Fruit fly (Drosophila melanogaster) whole organism, larva: Measurements from ENCODE around the gene Trf2.

Experiments used
- noc ChIP-seq: fragments of 200-800 bp; sonication (Bioruptor generic); optimal IDR thresholded peaks from 3 replicates; lab custom pipeline; 2019; ENCODE audit warnings: missing biosample characterization, mild to moderate bottlenecking, missing genetic modification characterization, moderate library complexity

Gene Trf2

DNA sequence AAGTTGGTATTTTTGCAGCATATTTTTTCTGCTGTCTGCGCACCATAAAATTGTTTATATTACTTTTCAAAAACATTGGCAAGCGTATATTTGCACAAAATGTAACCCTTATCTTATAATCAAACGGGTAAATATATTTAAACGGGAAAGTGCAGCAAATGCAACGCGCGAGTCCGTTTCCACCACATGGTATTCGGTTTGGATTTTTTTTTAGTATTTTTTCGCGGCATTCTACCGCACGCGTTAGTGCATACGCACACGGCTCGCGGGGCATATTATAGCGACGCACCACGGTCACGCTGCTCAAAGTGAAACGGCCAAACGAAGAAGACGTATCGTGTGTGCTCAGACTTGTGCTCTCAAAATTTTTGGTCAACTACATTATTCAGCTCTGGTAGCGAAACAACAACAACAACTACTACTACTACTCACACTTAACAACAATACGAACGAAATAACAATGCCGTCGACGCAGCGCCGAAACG, at the start of gene Trf2:
Gene Trf2, plus strand, starts transcription at position 302 of the 485 bp plus-strand sequence.
- TF ChIP-seq noc (tag; lab: Kevin White, UChicago): no peak

DNA sequence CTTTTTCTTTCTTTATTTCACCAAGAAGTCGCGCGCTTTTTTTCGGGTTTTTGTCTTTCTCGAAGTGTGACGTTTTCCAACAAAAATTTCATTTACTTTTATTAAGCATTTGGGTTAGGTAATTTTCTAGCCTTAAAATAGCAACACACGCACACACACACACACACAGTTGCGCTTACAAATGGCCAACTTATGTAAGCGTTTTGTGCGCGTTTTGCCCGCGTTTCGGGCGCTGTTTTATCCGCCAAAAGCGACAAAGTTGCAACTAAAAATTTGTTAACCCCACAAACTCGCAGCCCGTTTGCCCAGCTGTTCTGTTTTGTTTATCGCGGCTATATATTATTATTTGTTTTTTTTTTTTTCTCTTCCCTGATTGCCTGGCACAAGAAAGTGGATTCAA, 42.7 kb upstream of the Trf2 start:
- TF ChIP-seq noc (tag; lab: Kevin White, UChicago): no peak

DNA sequence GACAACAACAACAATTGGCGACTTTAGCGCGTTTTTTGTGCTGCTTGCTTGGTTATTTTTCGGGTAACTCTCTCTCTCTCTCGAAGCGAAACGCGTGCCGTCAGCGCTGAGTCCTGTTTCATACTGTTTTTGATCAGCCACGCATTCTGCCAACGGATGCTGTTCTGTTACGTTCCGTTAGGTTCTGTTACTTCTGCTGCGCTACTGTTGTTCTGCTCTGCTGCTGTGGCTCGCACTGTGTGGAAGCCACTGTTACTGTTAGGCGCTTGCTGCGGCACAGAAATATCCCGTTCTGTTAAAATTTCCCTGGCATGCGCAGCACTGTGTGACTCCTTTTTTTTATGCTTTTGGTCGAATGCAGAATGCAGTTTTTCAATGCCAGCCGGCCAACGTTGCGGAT, 42.0 kb upstream of the Trf2 start, which contains the start of gene nAChRalpha3:
Gene nAChRalpha3, minus strand, starts transcription at position 101 of the 400 bp plus-strand sequence.
- TF ChIP-seq noc (tag; lab: Kevin White, UChicago): no peak

DNA sequence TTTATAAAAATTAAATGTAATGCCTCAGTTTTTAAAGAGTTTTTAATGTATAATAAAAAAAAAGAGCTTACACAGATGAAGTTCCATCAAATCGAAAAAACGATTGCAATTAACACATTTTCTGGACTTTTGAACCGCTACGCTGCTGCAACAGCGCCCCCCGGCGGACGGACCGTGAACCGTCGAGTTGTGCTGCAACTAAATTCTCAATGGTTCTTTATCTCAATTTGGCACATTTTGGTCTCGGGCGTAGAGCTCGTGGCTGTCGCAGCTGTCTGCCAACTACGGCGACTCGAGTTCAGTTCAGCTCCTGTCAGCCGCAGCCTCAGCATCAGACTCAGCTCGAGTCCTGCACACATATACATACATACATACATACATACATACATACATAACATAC, 37.3 kb upstream of the Trf2 start:
- TF ChIP-seq noc (tag; lab: Kevin White, UChicago): no peak

DNA sequence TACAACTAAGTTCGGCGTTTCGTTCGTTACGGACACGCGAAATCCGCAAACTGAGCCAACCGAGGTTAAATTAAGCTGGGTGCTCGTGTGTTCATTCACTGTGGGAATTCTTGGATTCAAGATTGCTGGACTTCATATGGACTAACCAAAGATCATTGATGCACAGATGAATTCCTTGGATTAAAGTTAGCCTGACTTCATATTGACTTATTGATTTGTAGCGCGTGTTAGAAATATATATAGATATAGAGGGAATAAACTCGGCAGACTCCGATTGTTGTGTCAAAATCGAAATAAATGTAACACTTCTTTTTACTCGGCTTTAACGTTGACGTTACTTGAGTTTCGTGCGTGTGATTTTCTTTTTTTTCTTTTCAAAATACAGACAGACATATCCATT, 23.6 kb upstream of the Trf2 start, which contains the start of gene CG1387:
Gene CG1387, plus strand, starts transcription at position 301 of the 400 bp plus-strand sequence.
- no peak for TF ChIP-seq noc (tag; lab: Kevin White, UChicago)

DNA sequence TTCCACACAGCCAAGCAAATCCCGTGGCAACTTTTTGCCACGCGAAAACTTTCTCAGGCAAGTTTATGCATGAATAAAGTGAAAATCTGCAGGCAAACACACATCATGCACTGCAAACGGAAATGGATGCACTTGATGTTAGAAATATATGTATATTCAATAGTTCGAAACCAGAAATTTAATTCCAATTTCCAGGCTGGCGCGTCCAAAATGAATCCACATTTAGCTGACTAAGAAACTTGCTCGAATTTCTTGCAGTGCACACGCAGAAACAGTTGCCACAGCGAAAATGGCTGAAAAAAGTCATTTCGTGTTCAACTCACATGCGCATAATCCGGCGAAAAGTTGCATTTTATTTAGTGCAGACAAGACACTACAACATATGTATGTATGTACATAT, 12.5 kb upstream of the Trf2 start:
- no peak for TF ChIP-seq noc (tag; lab: Kevin White, UChicago)

DNA sequence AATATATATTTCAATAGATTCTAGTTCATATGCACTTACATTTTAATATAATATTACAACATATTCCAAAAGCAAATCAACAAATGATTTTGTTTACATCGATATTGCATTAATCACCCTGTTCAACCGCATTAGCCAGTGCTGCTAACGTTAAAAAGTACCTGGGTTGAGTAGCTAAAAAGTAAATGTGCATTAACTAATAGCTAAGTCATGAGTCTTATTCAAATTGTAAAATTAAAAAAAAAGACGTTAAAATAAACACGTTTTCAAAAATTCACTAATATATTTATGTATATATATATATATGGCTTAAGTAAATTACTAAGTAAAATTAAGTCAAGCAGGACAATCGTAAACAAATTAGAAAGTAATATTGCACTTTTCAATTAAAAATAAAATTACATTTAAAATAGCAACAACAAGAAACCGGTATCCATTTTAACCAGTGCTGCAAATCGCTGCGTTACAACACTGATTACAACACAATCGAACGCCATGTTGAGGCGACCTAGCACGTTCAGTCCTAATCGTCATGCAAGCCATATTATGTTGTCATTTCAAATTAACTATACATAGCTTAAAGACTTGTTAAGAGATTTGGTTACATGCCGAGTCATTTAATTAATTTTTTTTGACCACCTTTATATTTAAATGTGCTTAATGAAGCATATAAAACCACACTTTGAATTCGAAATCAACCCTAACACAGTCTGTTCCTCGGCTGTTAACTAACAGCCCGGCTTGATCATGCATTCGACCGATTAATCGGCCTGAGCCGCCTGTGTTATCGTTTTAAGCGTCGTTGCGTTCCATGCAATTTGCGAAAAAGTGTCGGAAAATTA, 10.7 kb upstream of the Trf2 start, which contains the start of gene CG10555:
Gene CG10555, plus strand, starts transcription at position 764 of the 842 bp plus-strand sequence.
- peak; percentile 68 for TF ChIP-seq noc (tag; lab: Kevin White, UChicago)

DNA sequence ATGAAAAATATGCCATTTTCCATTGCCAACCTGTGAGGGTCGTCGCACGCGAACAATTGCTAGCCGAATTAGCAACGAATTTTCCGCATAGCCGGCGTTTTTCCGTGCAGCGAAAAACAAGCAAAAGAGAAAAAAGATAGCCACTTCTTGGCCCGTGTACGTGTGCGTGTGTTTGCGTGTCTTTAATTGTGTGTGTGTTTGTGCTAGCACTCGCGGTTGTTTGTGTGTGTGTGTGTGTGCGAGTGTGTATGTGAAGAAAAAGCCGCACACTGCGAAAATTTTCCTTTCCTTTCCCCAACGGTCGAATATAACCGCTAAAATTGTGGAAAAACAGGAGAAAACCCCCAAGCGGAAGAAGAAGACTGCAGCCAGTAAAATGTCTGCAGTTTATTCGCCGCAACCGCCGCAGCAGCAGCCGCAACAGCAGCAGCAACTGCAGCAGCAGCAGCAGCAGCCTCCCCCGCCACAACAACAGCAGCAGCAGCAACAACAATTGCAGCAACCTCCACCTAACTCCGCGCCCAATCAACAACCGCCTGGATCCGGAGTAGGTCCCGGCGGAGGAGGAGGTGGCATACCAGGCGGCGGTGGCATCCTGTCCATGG, 10.0 kb upstream of the Trf2 start:
- TF ChIP-seq noc (tag; lab: Kevin White, UChicago): no peak

DNA sequence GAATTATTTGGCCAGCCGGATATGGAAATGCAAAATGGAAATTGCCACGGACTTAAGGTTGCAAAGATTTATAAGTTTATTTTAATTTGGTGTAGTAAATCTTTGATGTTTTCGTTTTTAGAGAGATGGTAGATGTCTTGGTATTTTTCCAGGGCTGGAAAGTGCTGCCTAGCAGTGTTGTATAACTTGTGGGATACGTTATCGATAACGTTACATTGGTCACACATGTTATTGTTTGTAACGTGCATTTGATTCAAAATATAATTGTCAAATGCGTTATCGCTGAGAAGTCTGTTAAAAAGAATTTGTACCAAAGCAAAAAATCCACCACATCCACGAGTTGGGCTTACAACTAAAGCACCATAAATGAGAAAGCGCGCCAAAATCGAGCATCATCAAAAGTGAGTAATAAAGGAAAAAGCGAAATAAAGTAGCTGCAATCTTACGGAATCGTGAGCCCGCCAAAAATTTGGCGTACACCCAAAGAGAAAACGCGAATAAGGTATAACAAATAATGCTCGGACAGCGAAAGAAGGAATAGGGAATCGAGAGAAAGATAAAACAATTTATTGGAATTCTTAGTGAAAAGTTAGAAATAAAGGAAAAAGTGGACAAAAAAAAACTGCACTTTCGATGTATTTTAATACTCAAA, 1.8 kb upstream of the Trf2 start, which contains the start of gene PIG-T:
Gene PIG-T, minus strand, starts transcription at position 140 of the 652 bp plus-strand sequence.
- no peak for TF ChIP-seq noc (tag; lab: Kevin White, UChicago)

DNA sequence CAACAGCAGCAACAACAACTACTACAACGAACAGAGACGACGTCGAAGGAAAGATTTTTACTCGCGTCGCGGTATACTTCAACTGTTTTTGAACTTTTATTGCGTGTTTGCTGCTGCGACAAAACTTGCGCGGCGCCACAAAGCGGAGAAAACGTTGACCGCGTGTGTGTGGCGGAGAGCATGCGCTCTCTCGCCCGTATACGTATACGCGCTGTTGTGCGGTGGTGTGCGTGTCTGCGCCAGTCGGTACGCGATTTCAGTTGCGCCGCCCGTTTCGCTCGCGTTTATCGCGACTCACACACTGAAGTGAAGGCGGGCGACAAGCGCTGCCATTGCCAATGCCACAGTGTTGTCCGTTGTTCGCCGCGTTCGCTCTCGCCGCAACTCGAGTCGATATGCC, 721 bp downstream of the Trf2 start:
- TF ChIP-seq noc (tag; lab: Kevin White, UChicago): peak; percentile 65

DNA sequence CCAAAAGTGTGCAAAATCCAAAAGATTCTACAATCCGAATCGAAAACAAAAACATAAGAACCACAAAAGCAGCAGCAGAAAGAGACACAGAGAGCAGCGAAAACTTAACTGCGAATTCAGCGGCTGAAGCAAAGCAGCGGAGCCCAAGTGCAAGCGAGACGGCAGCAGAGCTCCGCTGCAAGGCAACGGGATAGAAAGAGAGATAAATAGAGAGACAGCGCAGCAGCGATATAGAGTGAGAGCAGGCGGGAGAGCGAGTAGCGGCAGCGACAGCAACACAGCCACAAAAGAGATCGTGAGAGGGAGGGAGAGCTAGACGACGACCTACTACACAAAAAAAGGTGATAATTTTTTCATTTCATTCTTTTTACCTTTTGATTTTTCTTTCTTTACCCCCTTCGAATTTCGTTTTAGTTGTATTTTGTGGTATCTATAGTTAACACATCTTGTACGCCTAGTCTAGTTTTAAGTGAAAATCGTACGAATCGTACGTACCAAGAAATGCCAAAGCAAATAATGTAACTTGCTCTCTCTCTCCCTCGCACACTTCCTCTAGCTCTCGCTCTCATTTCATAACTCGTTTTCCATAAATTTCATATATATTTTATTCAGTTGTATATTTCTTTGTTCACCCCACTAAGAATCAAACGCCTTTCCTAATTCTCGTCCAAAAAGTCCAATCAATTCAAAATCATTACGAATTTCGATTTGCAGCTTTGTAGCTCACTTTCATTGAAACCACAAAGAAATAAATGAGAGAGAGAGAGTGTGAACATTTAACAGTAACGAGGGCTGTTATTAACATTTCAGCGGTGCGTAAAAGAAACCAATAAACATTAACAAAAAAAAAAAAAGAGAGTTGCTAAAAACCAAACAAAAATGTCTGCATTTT, 1.5 kb downstream of the Trf2 start:
- no peak for TF ChIP-seq noc (tag; lab: Kevin White, UChicago)

DNA sequence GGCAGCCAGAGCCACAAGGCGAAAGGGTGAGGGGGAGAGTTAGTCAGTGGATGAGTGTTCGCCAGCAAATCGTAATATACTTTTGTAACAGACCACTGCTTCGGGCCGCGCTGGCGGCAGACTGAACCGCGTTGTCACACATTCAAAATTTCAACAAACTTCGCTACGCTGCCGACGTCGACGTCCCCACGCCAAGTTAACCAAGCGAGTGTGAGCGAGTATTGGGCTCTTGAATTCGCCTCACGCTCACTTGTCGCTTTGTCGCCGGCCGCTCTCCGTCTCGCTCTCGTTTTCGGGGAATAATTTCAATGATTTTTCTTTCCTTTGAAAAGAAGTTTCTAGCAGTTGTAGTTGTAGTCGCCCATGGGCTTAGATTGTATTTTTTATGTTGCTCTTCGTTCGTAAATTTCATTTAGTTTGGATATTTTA, 2.5 kb downstream of the Trf2 start, which contains the start of gene lawc:
Gene lawc, minus strand, starts transcription at position 127 of the 429 bp plus-strand sequence.
- TF ChIP-seq noc (tag; lab: Kevin White, UChicago): peak; percentile 44

DNA sequence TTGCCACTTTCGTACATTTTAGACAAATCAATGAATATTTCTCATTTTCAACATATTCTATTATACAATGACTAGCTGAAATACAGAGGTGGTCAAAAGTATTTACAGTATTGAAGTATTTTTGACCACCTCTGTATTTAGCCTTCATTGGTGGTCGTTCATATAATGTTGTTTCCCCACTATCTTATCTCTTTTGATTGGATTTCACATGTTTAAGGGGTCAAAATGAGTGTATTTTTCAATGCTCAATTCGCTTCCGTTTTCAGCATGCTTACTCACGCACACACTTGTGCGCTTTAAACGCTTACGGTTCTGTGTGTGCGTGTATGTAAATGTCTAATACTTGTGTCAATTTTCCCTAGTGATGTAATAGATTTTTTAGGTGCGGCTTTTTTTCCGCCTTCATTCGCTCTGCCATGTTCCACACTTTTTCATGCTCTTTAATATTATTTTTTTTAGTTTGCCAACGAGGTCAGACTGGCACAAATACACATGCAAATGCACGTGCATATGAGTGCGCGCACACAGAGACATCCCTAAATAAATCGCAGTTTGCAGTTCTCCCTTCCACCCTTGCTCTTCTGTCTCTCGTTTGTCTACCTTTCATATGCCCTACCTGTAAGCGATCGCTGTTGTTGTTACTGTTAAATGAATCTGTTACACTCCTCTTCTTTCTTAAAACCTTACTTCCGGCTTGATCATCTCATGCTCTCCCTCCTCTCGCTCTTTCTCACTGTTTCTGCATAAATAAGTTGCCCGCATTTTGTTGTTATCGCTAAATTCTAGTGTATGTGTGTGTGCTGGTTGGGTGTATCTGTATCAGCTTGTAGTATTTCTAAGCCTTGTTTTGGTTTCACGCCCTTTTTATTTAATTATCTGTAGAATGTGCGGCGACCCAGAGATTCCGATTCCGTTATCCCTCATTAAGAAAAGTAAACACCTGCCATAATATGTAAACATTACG, 3.4 kb downstream of the Trf2 start:
- no peak for TF ChIP-seq noc (tag; lab: Kevin White, UChicago)
